Worm (Caenorhabditis elegans): ENCODE results near the gene nhr-102.

DNA sequence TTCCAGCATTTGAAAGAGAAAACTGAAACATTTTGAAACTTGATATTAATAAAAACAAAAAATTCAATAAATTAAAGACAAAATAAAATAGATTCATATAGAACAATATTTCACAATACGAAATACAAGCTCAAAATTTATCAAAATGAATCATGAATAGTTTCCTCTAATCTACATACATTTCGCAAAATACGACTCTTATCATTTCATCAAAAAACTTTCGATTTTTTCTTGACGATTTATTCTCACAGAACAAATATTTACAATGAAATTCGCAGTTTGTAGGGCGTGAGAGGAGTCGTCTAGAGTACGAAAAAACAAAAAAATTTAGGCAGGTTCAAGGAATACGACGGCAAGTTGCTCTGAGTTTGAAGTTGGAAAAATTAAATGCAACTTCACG lies 13.9 kb upstream of the nhr-102 start:
- no peak for TF ChIP-seq ztf-11 (tag; optimal IDR thresholded peaks at IDR 0.05)
- TF ChIP-seq aly-2 (tag; optimal IDR thresholded peaks at IDR 0.05) = no peak
- TF ChIP-seq nhr-28 (tag; optimal IDR thresholded peaks at IDR 0.05) = no peak

Measured in whole organism, L3 larva.